Fruit fly (Drosophila melanogaster) whole organism, prepupa: Measurements from ENCODE around the gene CG13041.

Experiments
- Blimp-1 ChIP-seq: fragments of 200-800 bp; sonication (Bioruptor generic); optimal IDR thresholded peaks from 3 replicates; lab custom pipeline; 2017; ENCODE audit warnings: missing biosample characterization, missing genetic modification characterization, mild to moderate bottlenecking, moderate library complexity, missing genetic modification reagents
- CG10631 ChIP-seq: fragments of 200-800 bp; sonication (Bioruptor generic); optimal IDR thresholded peaks from 2 replicates; lab custom pipeline; 2016; ENCODE audit warnings: missing biosample characterization, missing genetic modification characterization
- CG10669 ChIP-seq: fragments of 200-800 bp; sonication (Bioruptor generic); optimal IDR thresholded peaks from 3 replicates; lab custom pipeline; 2018; ENCODE audit warnings: missing biosample characterization, mild to moderate bottlenecking, missing genetic modification characterization, moderate library complexity
- CG11762 ChIP-seq: fragments of 200-800 bp; sonication (Bioruptor generic); optimal IDR thresholded peaks from 3 replicates; lab custom pipeline; 2016; ENCODE audit warnings: missing biosample characterization, missing genetic modification characterization; ENCODE audit not compliant: insufficient read depth
- CG11902 ChIP-seq: fragments of 200-800 bp; sonication (Bioruptor generic); optimal IDR thresholded peaks from 3 replicates; lab custom pipeline; 2016; ENCODE audit warnings: missing biosample characterization, missing genetic modification characterization
- CG15336 ChIP-seq: fragments of 200-800 bp; sonication (Bioruptor generic); IDR thresholded peaks from 2 replicates; pipeline ENCODE4 v1.3.6; 2022; ENCODE audit warnings: missing biosample characterization, missing genetic modification characterization
- CG1621 ChIP-seq: fragments of 200-800 bp; sonication (Bioruptor generic); optimal IDR thresholded peaks from 3 replicates; lab custom pipeline; 2018; ENCODE audit warnings: missing biosample characterization, mild to moderate bottlenecking, missing genetic modification characterization
- CG3032 ChIP-seq: fragments of 200-800 bp; optimal IDR thresholded peaks from 2 replicates; lab custom pipeline; 2019; ENCODE audit warnings: missing biosample characterization, mild to moderate bottlenecking, missing genetic modification characterization, moderate library complexity
- CG31627 ChIP-seq: fragments of 200-800 bp; sonication (Bioruptor generic); optimal IDR thresholded peaks from 3 replicates; lab custom pipeline; 2016; ENCODE audit warnings: missing biosample characterization, missing genetic modification characterization
- CG34406 ChIP-seq: fragments of 200-800 bp; sonication (Bioruptor generic); optimal IDR thresholded peaks from 3 replicates; lab custom pipeline; 2016; ENCODE audit warnings: missing biosample characterization, missing genetic modification characterization
- CG3919 ChIP-seq: fragments of 200-800 bp; sonication (Bioruptor generic); optimal IDR thresholded peaks from 3 replicates; lab custom pipeline; 2016; ENCODE audit warnings: missing biosample characterization, missing genetic modification characterization
- CG4318 ChIP-seq: fragments of 200-800 bp; sonication (Bioruptor generic); optimal IDR thresholded peaks from 3 replicates; lab custom pipeline; 2017; ENCODE audit warnings: missing biosample characterization, mild to moderate bottlenecking, missing genetic modification characterization
- CG6163 ChIP-seq: fragments of 200-800 bp; sonication (Bioruptor generic); IDR thresholded peaks from 3 replicates; pipeline ENCODE4 v1.3.6; 2022; ENCODE audit warnings: missing biosample characterization, missing genetic modification characterization
- CG6792 ChIP-seq: fragments of 200-800 bp; sonication (Bioruptor generic); optimal IDR thresholded peaks from 3 replicates; lab custom pipeline; 2016; ENCODE audit warnings: missing biosample characterization, missing genetic modification characterization
- CG6808 ChIP-seq: fragments of 200-800 bp; sonication (Bioruptor generic); optimal IDR thresholded peaks from 3 replicates; lab custom pipeline; 2017; ENCODE audit warnings: missing biosample characterization, missing genetic modification characterization, mild to moderate bottlenecking, moderate library complexity, missing genetic modification reagents
- CG7368 ChIP-seq: fragments of 200-800 bp; sonication (Bioruptor generic); optimal IDR thresholded peaks from 3 replicates; lab custom pipeline; 2016; ENCODE audit warnings: missing biosample characterization, missing genetic modification characterization
- CG8119 ChIP-seq: fragments of 200-800 bp; sonication (Bioruptor generic); IDR thresholded peaks from 3 replicates; pipeline ENCODE4 v1.3.6; 2022; ENCODE audit warnings: missing biosample characterization, missing genetic modification characterization
- CG8319 ChIP-seq: fragments of 200-800 bp; sonication (Bioruptor generic); optimal IDR thresholded peaks from 3 replicates; lab custom pipeline; 2016; ENCODE audit warnings: missing biosample characterization, missing genetic modification characterization
- CG9139 ChIP-seq: fragments of 200-800 bp; sonication (Bioruptor generic); optimal IDR thresholded peaks from 3 replicates; lab custom pipeline; 2017; ENCODE audit warnings: missing biosample characterization, mild to moderate bottlenecking, missing genetic modification characterization
- Eip78C ChIP-seq: fragments of 200-800 bp; sonication (Bioruptor generic); peaks from one replicate; lab custom pipeline; 2016; ENCODE audit warnings: missing biosample characterization, missing genetic modification characterization
- Ets21C ChIP-seq: fragments of 200-800 bp; sonication (Bioruptor generic); optimal IDR thresholded peaks from 3 replicates; lab custom pipeline; 2016; ENCODE audit warnings: missing biosample characterization, missing genetic modification characterization
- Ets96B ChIP-seq: fragments of 200-800 bp; optimal IDR thresholded peaks from 2 replicates; lab custom pipeline; 2019; ENCODE audit warnings: missing biosample characterization, mild to moderate bottlenecking, missing genetic modification characterization, moderate library complexity
- Hr38 ChIP-seq: sonication (Bioruptor generic); optimal IDR thresholded peaks from 2 replicates; lab custom pipeline; 2016; ENCODE audit warnings: missing biosample characterization, missing genetic modification characterization
- Lpt ChIP-seq: fragments of 200-800 bp; sonication (Bioruptor generic); optimal IDR thresholded peaks from 3 replicates; lab custom pipeline; 2016; ENCODE audit warnings: missing biosample characterization, missing genetic modification characterization
- OdsH ChIP-seq: fragments of 200-800 bp; sonication (Bioruptor generic); optimal IDR thresholded peaks from 3 replicates; lab custom pipeline; 2016; ENCODE audit warnings: missing biosample characterization, missing genetic modification characterization
- Smox ChIP-seq: fragments of 200-800 bp; sonication (Bioruptor generic); optimal IDR thresholded peaks from 3 replicates; lab custom pipeline; 2016; ENCODE audit warnings: missing biosample characterization, missing genetic modification characterization
- Sox102F ChIP-seq: fragments of 200-800 bp; sonication (Bioruptor generic); optimal IDR thresholded peaks from 2 replicates; lab custom pipeline; 2016; ENCODE audit warnings: missing biosample characterization, mild to moderate bottlenecking, missing genetic modification characterization
- achi ChIP-seq: fragments of 200-800 bp; sonication (Bioruptor generic); optimal IDR thresholded peaks from 3 replicates; lab custom pipeline; 2016; ENCODE audit warnings: missing biosample characterization, missing genetic modification characterization
- cyc ChIP-seq: fragments of 200-800 bp; sonication (Bioruptor generic); optimal IDR thresholded peaks from 3 replicates; lab custom pipeline; 2016; ENCODE audit warnings: missing biosample characterization, missing genetic modification characterization
- dac ChIP-seq: fragments of 200-800 bp; sonication (Bioruptor generic); optimal IDR thresholded peaks from 2 replicates; lab custom pipeline; 2017; ENCODE audit warnings: missing biosample characterization, mild to moderate bottlenecking, missing genetic modification characterization
- dsx ChIP-seq: fragments of 200-800 bp; optimal IDR thresholded peaks from 3 replicates; lab custom pipeline; 2019; ENCODE audit warnings: missing biosample characterization, mild to moderate bottlenecking, missing genetic modification characterization, moderate library complexity; ENCODE audit not compliant: poor library complexity, severe bottlenecking
- eg ChIP-seq: fragments of 200-800 bp; sonication (Bioruptor generic); IDR thresholded peaks from 3 replicates; pipeline ENCODE4 v1.3.6; 2022; ENCODE audit warnings: missing biosample characterization, missing genetic modification characterization
- esn ChIP-seq: fragments of 200-800 bp; sonication (Bioruptor generic); optimal IDR thresholded peaks from 2 replicates; lab custom pipeline; 2016; ENCODE audit warnings: missing biosample characterization, mild to moderate bottlenecking, missing genetic modification characterization, moderate library complexity
- fd59A ChIP-seq: fragments of 200-800 bp; sonication (Bioruptor generic); optimal IDR thresholded peaks from 2 replicates; lab custom pipeline; 2017; ENCODE audit warnings: missing biosample characterization, mild to moderate bottlenecking, missing genetic modification characterization, missing genetic modification reagents
- lz ChIP-seq: fragments of 200-800 bp; sonication (Bioruptor generic); optimal IDR thresholded peaks from 3 replicates; lab custom pipeline; 2016; ENCODE audit warnings: missing biosample characterization, missing genetic modification characterization
- net ChIP-seq: fragments of 200-800 bp; sonication (Bioruptor generic); optimal IDR thresholded peaks from 3 replicates; lab custom pipeline; 2016; ENCODE audit warnings: missing biosample characterization, missing genetic modification characterization
- pdm3 ChIP-seq: fragments of 200-800 bp; sonication (Bioruptor generic); optimal IDR thresholded peaks from 3 replicates; lab custom pipeline; 2016; ENCODE audit warnings: missing biosample characterization, missing genetic modification characterization
- salr ChIP-seq, 2 experiments: fragments of 200-800 bp; sonication (Bioruptor generic); optimal IDR thresholded peaks; 3 replicates each; lab custom pipeline; 2016 to 2018; ENCODE audit warnings: missing biosample characterization in 2 of 2, missing genetic modification characterization in 2 of 2, mild to moderate bottlenecking in 1 of 2
- ss ChIP-seq, 2 experiments: fragments of 200-800 bp; sonication (Bioruptor generic); optimal IDR thresholded peaks; 2 replicates in 1 of 2; 3 replicates in 1 of 2; lab custom pipeline; 2017 to 2018; ENCODE audit warnings: mild to moderate bottlenecking in 2 of 2, missing biosample characterization in 2 of 2, missing genetic modification characterization in 2 of 2, moderate library complexity in 1 of 2
- svp ChIP-seq: fragments of 200-800 bp; sonication (Bioruptor generic); peaks from one replicate; lab custom pipeline; 2016; ENCODE audit warnings: missing biosample characterization, missing genetic modification characterization
- topi ChIP-seq: fragments of 200-800 bp; sonication (Bioruptor generic); optimal IDR thresholded peaks from 3 replicates; lab custom pipeline; 2016; ENCODE audit warnings: missing biosample characterization, missing genetic modification characterization

The CG13041 gene

dm6 chr3L:16319399-16319906 is at the start of gene CG13041, which contains the start of gene CG13060:
Gene CG13041, minus strand, starts transcription at chr3L:16319526.
Gene CG13060, plus strand, starts transcription at chr3L:16319856.
- TF ChIP-seq CG6808: no peak
- TF ChIP-seq Ets96B (tag; lab: Kevin White, UChicago): no peak
- TF ChIP-seq CG11902 (GFP tag; lab: Kevin White, UChicago): no peak
- TF ChIP-seq ss (GFP tag; optimal IDR thresholded peaks at IDR 0.05; lab: Kevin White, UChicago): no peak
- no peak for TF ChIP-seq CG11762
- no peak for TF ChIP-seq Ets21C (GFP tag; lab: Kevin White, UChicago)
- TF ChIP-seq CG10631 (GFP tag; lab: Kevin White, UChicago): no peak
- no peak for TF ChIP-seq CG15336 (GFP tag; lab: Robert Waterston, UW)

- TF ChIP-seq svp (GFP tag; lab: Kevin White, UChicago) (peak; percentile 70), esn (GFP tag; lab: Kevin White, UChicago) (no peak), CG8119 (no peak)
Measured at dm6 chr3L:16368199-16368598, 48.9 kb upstream of the CG13041 start, which contains the start of gene CG4842. Gene CG4842, plus strand, starts transcription at chr3L:16368389.

- no peak for TF ChIP-seq eg (GFP tag; lab: Robert Waterston, UW)
- no peak for TF ChIP-seq CG15336 (GFP tag; lab: Robert Waterston, UW)
- TF ChIP-seq CG11762: no peak
- TF ChIP-seq OdsH: no peak
- no peak for TF ChIP-seq Hr38 (GFP tag; lab: Kevin White, UChicago)
- no peak for TF ChIP-seq CG9139 (GFP tag; lab: Kevin White, UChicago)
- no peak for TF ChIP-seq ss (GFP tag; optimal IDR thresholded peaks at IDR 0.05; lab: Kevin White, UChicago)
Measured at dm6 chr3L:16367240-16367639, 47.9 kb upstream of the CG13041 start, which contains the start of gene Cpr72Ec. Gene Cpr72Ec, minus strand, starts transcription at chr3L:16367340.

- TF ChIP-seq Blimp-1 (GFP tag; lab: Kevin White, UChicago) (no peak), pdm3 (GFP tag; lab: Kevin White, UChicago) (no peak)
Measured at dm6 chr3L:16364599-16364998, 45.3 kb upstream of the CG13041 start, which contains the start of gene Cpr72Eb. Gene Cpr72Eb, plus strand, starts transcription at chr3L:16364899.

dm6 chr3L:16364182-16364581 is 44.9 kb upstream of the CG13041 start:
- TF ChIP-seq Lpt (GFP tag; lab: Kevin White, UChicago) (peak; percentile 66), ss (GFP tag; optimal IDR thresholded peaks at IDR 0.05; lab: Kevin White, UChicago) (peak; percentile 91 to 94), CG3919 (GFP tag; lab: Kevin White, UChicago) (peak; percentile 92), net (GFP tag; lab: Kevin White, UChicago) (peak; percentile 88), CG3032 (tag; lab: Kevin White, UChicago) (peak; percentile 93), CG1621 (tag; lab: Kevin White, UChicago) (peak; percentile 84), Hr38 (GFP tag; lab: Kevin White, UChicago) (no peak), Eip78C (GFP tag; lab: Kevin White, UChicago) (peak; percentile 98), CG9139 (GFP tag; lab: Kevin White, UChicago) (peak; percentile 81), Ets96B (tag; lab: Kevin White, UChicago) (peak; percentile 90), CG4318 (GFP tag; lab: Kevin White, UChicago) (peak; percentile 39), CG34406 (peak; percentile 89), pdm3 (GFP tag; lab: Kevin White, UChicago) (peak; percentile 85), CG31627 (GFP tag; lab: Kevin White, UChicago) (peak; percentile 78), CG10669 (GFP tag; lab: Kevin White, UChicago) (peak; percentile 85), dac (no peak), achi (peak; percentile 86), svp (GFP tag; lab: Kevin White, UChicago) (peak; percentile 94), CG8119 (peak; percentile 81), CG8319 (GFP tag; lab: Kevin White, UChicago) (peak; percentile 83), topi (GFP tag; lab: Kevin White, UChicago) (peak; percentile 91), CG6163 (GFP tag; lab: Robert Waterston, UW) (no peak; the same call in 1 of the 3 replicates), CG7368 (peak; percentile 77), OdsH (peak; percentile 87), salr (GFP tag; optimal IDR thresholded peaks at IDR 0.05; lab: Kevin White, UChicago) (peak; percentile 75), fd59A (peak; percentile 87), Smox (GFP tag; lab: Kevin White, UChicago) (peak; percentile 85), Ets21C (GFP tag; lab: Kevin White, UChicago) (peak; percentile 69), lz (GFP tag; lab: Kevin White, UChicago) (peak; percentile 83), esn (GFP tag; lab: Kevin White, UChicago) (peak; percentile 89), Sox102F (GFP tag; lab: Kevin White, UChicago) (peak; percentile 85), CG6792 (peak; percentile 86), dsx (GFP tag; lab: Kevin White, UChicago) (peak; percentile 90), cyc (GFP tag; lab: Kevin White, UChicago) (peak; percentile 83)
